Comparison of ENCODE assay signal across 6 fruit fly cellular contexts in genomic region chr2L:19575626-19576298, dm6.
A peak's percentile ranks its signal among the peaks of the same experiment; 100 is the strongest.
TF ChIP-seq lines count a peak whose summit lies in the region.

No protein-coding gene starts in this region.

- TF ChIP-seq CTCF in whole organism, embryonic (GFP tag; optimal IDR thresholded peaks at IDR 0.05; lab: Kevin White, UChicago) = peak; percentile 67

TF ChIP-seq in whole organism, 6 proteins besides CTCF, POLR2A, EP300 and RAD21:
- TF ChIP-seq EcR (GFP tag; optimal IDR thresholded peaks at IDR 0.05; lab: Kevin White, UChicago) (no peak), CG8478 (optimal IDR thresholded peaks at IDR 0.05; lab: Kevin White, UChicago) (no peak), Dll (optimal IDR thresholded peaks at IDR 0.05; lab: Kevin White, UChicago) (peak; percentile 72), psq (optimal IDR thresholded peaks at IDR 0.05; lab: Kevin White, UChicago) (no peak), usp (GFP tag; optimal IDR thresholded peaks at IDR 0.05; lab: Kevin White, UChicago) (no peak), pan (optimal IDR thresholded peaks at IDR 0.05; lab: Kevin White, UChicago) (no peak)

TF ChIP-seq in whole organism, adult, 20 proteins besides CTCF, POLR2A, EP300 and RAD21 (continues in another document):
- TF ChIP-seq CG7101 (tag; optimal IDR thresholded peaks at IDR 0.05; lab: Kevin White, UChicago) (peak; percentile 73), tj (GFP tag; optimal IDR thresholded peaks at IDR 0.05; lab: Kevin White, UChicago) (peak; percentile 79), CG5204 (GFP tag; optimal IDR thresholded peaks at IDR 0.05; lab: Kevin White, UChicago) (peak; percentile 69), pad (GFP tag; optimal IDR thresholded peaks at IDR 0.05; lab: Kevin White, UChicago) (no peak), bab1 (GFP tag; optimal IDR thresholded peaks at IDR 0.05; lab: Kevin White, UChicago) (peak; percentile 28), CG11617 (GFP tag; optimal IDR thresholded peaks at IDR 0.05; lab: Kevin White, UChicago) (peak; percentile 66), cnc (optimal IDR thresholded peaks at IDR 0.05; lab: Kevin White, UChicago) (no peak), Clk (GFP tag; optimal IDR thresholded peaks at IDR 0.05; lab: Kevin White, UChicago) (peak; percentile 40), CG12768 (GFP tag; optimal IDR thresholded peaks at IDR 0.05; lab: Kevin White, UChicago) (peak; percentile 75), ovo (GFP tag; optimal IDR thresholded peaks at IDR 0.05; lab: Kevin White, UChicago) (peak; percentile 83), Mnt (GFP tag; optimal IDR thresholded peaks at IDR 0.05; lab: Kevin White, UChicago) (peak; percentile 43), CG33017 (tag; optimal IDR thresholded peaks at IDR 0.05; lab: Kevin White, UChicago) (peak; percentile 61), kay (GFP tag; lab: Kevin White, UChicago; ENCODE audit: borderline replicate concordance) (no peak), CG1620 (GFP tag; optimal IDR thresholded peaks at IDR 0.05; lab: Kevin White, UChicago) (peak; percentile 22), Hr96 (GFP tag; optimal IDR thresholded peaks at IDR 0.05; lab: Kevin White, UChicago) (peak; percentile 72), toe (GFP tag; optimal IDR thresholded peaks at IDR 0.05; lab: Kevin White, UChicago) (peak; percentile 68), CG7045 (GFP tag; optimal IDR thresholded peaks at IDR 0.05; lab: Kevin White, UChicago) (peak; percentile 83)

TF ChIP-seq in whole organism, embryonic, 481 proteins besides CTCF, POLR2A, EP300 and RAD21 (continues in another document):
- peak; percentile 83 for TF ChIP-seq ci (GFP tag; IDR thresholded peaks at IDR 0.05; lab: Robert Waterston, UW)
- TF ChIP-seq vfl (GFP tag; optimal IDR thresholded peaks at IDR 0.05; lab: Kevin White, UChicago) = peak; percentile 94
- peak; percentile 97 for TF ChIP-seq Bteb2 (GFP tag; optimal IDR thresholded peaks at IDR 0.05; lab: Kevin White, UChicago)
- TF ChIP-seq sob (GFP tag; IDR thresholded peaks at IDR 0.05; lab: Robert Waterston, UW) = peak; percentile 94
- TF ChIP-seq usp (GFP tag; optimal IDR thresholded peaks at IDR 0.05; lab: Kevin White, UChicago) = no peak
- peak; percentile 85 for TF ChIP-seq CG3407 (GFP tag; optimal IDR thresholded peaks at IDR 0.05; lab: Kevin White, UChicago)
- peak; percentile 76 for TF ChIP-seq dimm (GFP tag; IDR thresholded peaks at IDR 0.05; lab: Robert Waterston, UW)
- peak; percentile 97 for TF ChIP-seq CG13775 (GFP tag; optimal IDR thresholded peaks at IDR 0.05; lab: Kevin White, UChicago)
- TF ChIP-seq CG32532 (GFP tag; IDR thresholded peaks at IDR 0.05; lab: Robert Waterston, UW) = peak; percentile 94
- peak; percentile 94 for TF ChIP-seq btn (GFP tag; optimal IDR thresholded peaks at IDR 0.05; lab: Kevin White, UChicago)
- TF ChIP-seq Stat92E (GFP tag; optimal IDR thresholded peaks at IDR 0.05; lab: Kevin White, UChicago) = no peak
- TF ChIP-seq trem (tag; optimal IDR thresholded peaks at IDR 0.05; lab: Kevin White, UChicago) = peak; percentile 91
- no peak for TF ChIP-seq HLH4C (GFP tag; IDR thresholded peaks at IDR 0.05; lab: Robert Waterston, UW; ENCODE audit: partially characterized antibody)
- peak; percentile 94 for TF ChIP-seq repo (GFP tag; optimal IDR thresholded peaks at IDR 0.05; lab: Kevin White, UChicago)
- peak; percentile 97 for TF ChIP-seq Hmr (GFP tag; optimal IDR thresholded peaks at IDR 0.05; lab: Kevin White, UChicago)
- peak; percentile 98 for TF ChIP-seq Oli (tag; optimal IDR thresholded peaks at IDR 0.05; lab: Kevin White, UChicago)
- TF ChIP-seq Blimp-1 (GFP tag; optimal IDR thresholded peaks at IDR 0.05; lab: Kevin White, UChicago) = peak; percentile 94
- peak; percentile 97 for TF ChIP-seq CG17829 (tag; optimal IDR thresholded peaks at IDR 0.05; lab: Kevin White, UChicago)

TF ChIP-seq in whole organism, prepupa, 60 proteins besides CTCF, POLR2A, EP300 and RAD21 (continues in another document):
- TF ChIP-seq Hr39 (GFP tag; optimal IDR thresholded peaks at IDR 0.05; lab: Kevin White, UChicago) (peak; percentile 97), fd85E (GFP tag; optimal IDR thresholded peaks at IDR 0.05; lab: Kevin White, UChicago) (peak; percentile 60), CG6163 (GFP tag; IDR thresholded peaks at IDR 0.05; lab: Robert Waterston, UW) (peak; percentile 94), Blimp-1 (GFP tag; optimal IDR thresholded peaks at IDR 0.05; lab: Kevin White, UChicago) (peak; percentile 93), Ets21C (GFP tag; optimal IDR thresholded peaks at IDR 0.05; lab: Kevin White, UChicago) (peak; percentile 95), dac (GFP tag; optimal IDR thresholded peaks at IDR 0.05; lab: Kevin White, UChicago) (peak; percentile 97), eg (GFP tag; IDR thresholded peaks at IDR 0.05; lab: Robert Waterston, UW) (peak; percentile 94), CG4318 (GFP tag; optimal IDR thresholded peaks at IDR 0.05; lab: Kevin White, UChicago) (peak; percentile 99), dsx (GFP tag; optimal IDR thresholded peaks at IDR 0.05; lab: Kevin White, UChicago; ENCODE audit: poor library complexity, severe bottlenecking) (peak; percentile 89), esn (GFP tag; optimal IDR thresholded peaks at IDR 0.05; lab: Kevin White, UChicago) (peak; percentile 97), acj6 (GFP tag; optimal IDR thresholded peaks at IDR 0.05; lab: Kevin White, UChicago) (peak; percentile 98), CG16779 (tag; optimal IDR thresholded peaks at IDR 0.05; lab: Kevin White, UChicago) (peak; percentile 94), OdsH (GFP tag; optimal IDR thresholded peaks at IDR 0.05; lab: Kevin White, UChicago) (peak; percentile 97), Sox102F (GFP tag; optimal IDR thresholded peaks at IDR 0.05; lab: Kevin White, UChicago) (peak; percentile 96), CG1621 (tag; optimal IDR thresholded peaks at IDR 0.05; lab: Kevin White, UChicago) (peak; percentile 98), ss (GFP tag; optimal IDR thresholded peaks at IDR 0.05; lab: Kevin White, UChicago) (peak; percentile 87 to 93), Hr38 (GFP tag; optimal IDR thresholded peaks at IDR 0.05; lab: Kevin White, UChicago) (no peak), net (GFP tag; optimal IDR thresholded peaks at IDR 0.05; lab: Kevin White, UChicago) (peak; percentile 97)

TF ChIP-seq in whole organism, pupa, 21 proteins besides CTCF, POLR2A, EP300 and RAD21 (continues in another document):
- peak; percentile 43 for TF ChIP-seq EcR (GFP tag; optimal IDR thresholded peaks at IDR 0.05; lab: Kevin White, UChicago)
- TF ChIP-seq CG13204 (GFP tag; optimal IDR thresholded peaks at IDR 0.05; lab: Kevin White, UChicago) = peak; percentile 91
- TF ChIP-seq Ets98B (GFP tag; IDR thresholded peaks at IDR 0.05; lab: Robert Waterston, UW) = peak; percentile 88
- peak; percentile 86 for TF ChIP-seq gl (tag; optimal IDR thresholded peaks at IDR 0.05; lab: Kevin White, UChicago)
- TF ChIP-seq D1 (tag; optimal IDR thresholded peaks at IDR 0.05; lab: Kevin White, UChicago) = peak; percentile 94
- TF ChIP-seq Pif1B (GFP tag; optimal IDR thresholded peaks at IDR 0.05; lab: Kevin White, UChicago) = peak; percentile 93
- TF ChIP-seq CG8301 (tag; optimal IDR thresholded peaks at IDR 0.05; lab: Kevin White, UChicago) = peak; percentile 98
- TF ChIP-seq fd96Ca (GFP tag; IDR thresholded peaks at IDR 0.05; lab: Robert Waterston, UW) = peak; percentile 95
- peak; percentile 83 for TF ChIP-seq rn (GFP tag; IDR thresholded peaks at IDR 0.05; lab: Robert Waterston, UW)
- peak; percentile 95 for TF ChIP-seq CG17806 (tag; optimal IDR thresholded peaks at IDR 0.05; lab: Kevin White, UChicago)
- TF ChIP-seq Snoo (tag; optimal IDR thresholded peaks at IDR 0.05; lab: Kevin White, UChicago) = peak; percentile 93
- TF ChIP-seq Pif1A (GFP tag; optimal IDR thresholded peaks at IDR 0.05; lab: Kevin White, UChicago) = peak; percentile 96
- peak; percentile 99 for TF ChIP-seq CG14655 (GFP tag; optimal IDR thresholded peaks at IDR 0.05; lab: Kevin White, UChicago)
- peak; percentile 85 for TF ChIP-seq CG10348 (GFP tag; IDR thresholded peaks at IDR 0.05; lab: Robert Waterston, UW)
- TF ChIP-seq CG8159 (tag; optimal IDR thresholded peaks at IDR 0.05; lab: Kevin White, UChicago) = peak; percentile 97
- TF ChIP-seq CG15710 (tag; optimal IDR thresholded peaks at IDR 0.05; lab: Kevin White, UChicago) = peak; percentile 95
- peak; percentile 98 for TF ChIP-seq CG9948 (tag; optimal IDR thresholded peaks at IDR 0.05; lab: Kevin White, UChicago)
- TF ChIP-seq CG12605 (GFP tag; IDR thresholded peaks at IDR 0.05; lab: Robert Waterston, UW) = peak; percentile 82
- TF ChIP-seq CG32121 (GFP tag; IDR thresholded peaks at IDR 0.05; lab: Robert Waterston, UW) = peak; percentile 91
- TF ChIP-seq CG4496 (GFP tag; IDR thresholded peaks at IDR 0.05; lab: Robert Waterston, UW) = peak; percentile 92

TF ChIP-seq in whole organism, wandering third instar larva, 38 proteins besides CTCF, POLR2A, EP300 and RAD21 (continues in another document):
- peak; percentile 23 to 95 for TF ChIP-seq foxo (GFP tag; optimal IDR thresholded peaks at IDR 0.05; lab: Kevin White, UChicago)
- no peak for TF ChIP-seq Abd-B (GFP tag; optimal IDR thresholded peaks at IDR 0.05; lab: Kevin White, UChicago)
- peak; percentile 95 for TF ChIP-seq fru (GFP tag; optimal IDR thresholded peaks at IDR 0.05; lab: Kevin White, UChicago)
- TF ChIP-seq rgr (GFP tag; optimal IDR thresholded peaks at IDR 0.05; lab: Kevin White, UChicago) = peak; percentile 92
- peak; percentile 68 to 95 for TF ChIP-seq dl (GFP tag; optimal IDR thresholded peaks at IDR 0.05; lab: Kevin White, UChicago; ENCODE audit: insufficient read depth in 1 of 2, partially characterized antibody in 2 of 2)
- no peak for TF ChIP-seq CrebA (GFP tag; optimal IDR thresholded peaks at IDR 0.05; lab: Kevin White, UChicago; ENCODE audit: borderline replicate concordance)
- TF ChIP-seq sv (GFP tag; optimal IDR thresholded peaks at IDR 0.05; lab: Kevin White, UChicago) = peak; percentile 96
- TF ChIP-seq jim (GFP tag; optimal IDR thresholded peaks at IDR 0.05; lab: Kevin White, UChicago) = no peak
- peak; percentile 86 for TF ChIP-seq CG9705 (GFP tag; optimal IDR thresholded peaks at IDR 0.05; lab: Kevin White, UChicago)
- peak; percentile 67 for TF ChIP-seq Jra (GFP tag; optimal IDR thresholded peaks at IDR 0.05; lab: Kevin White, UChicago)
- no peak for TF ChIP-seq Rel (GFP tag; optimal IDR thresholded peaks at IDR 0.05; lab: Kevin White, UChicago)
- TF ChIP-seq Rel (tag; optimal IDR thresholded peaks at IDR 0.05; lab: Kevin White, UChicago) = peak; percentile 37
- peak; percentile 26 for TF ChIP-seq Mio (GFP tag; optimal IDR thresholded peaks at IDR 0.05; lab: Kevin White, UChicago)
- TF ChIP-seq psq (GFP tag; optimal IDR thresholded peaks at IDR 0.05; lab: Kevin White, UChicago) = peak; percentile 87
- TF ChIP-seq lola (GFP tag; optimal IDR thresholded peaks at IDR 0.05; lab: Kevin White, UChicago) = no peak
- no peak for TF ChIP-seq brk (GFP tag; optimal IDR thresholded peaks at IDR 0.05; lab: Kevin White, UChicago)
- no peak for TF ChIP-seq usp (GFP tag; optimal IDR thresholded peaks at IDR 0.05; lab: Kevin White, UChicago)
- TF ChIP-seq OdsH (GFP tag; optimal IDR thresholded peaks at IDR 0.05; lab: Kevin White, UChicago) = peak; percentile 92
- TF ChIP-seq pan (optimal IDR thresholded peaks at IDR 0.05; lab: Kevin White, UChicago) = no peak
- TF ChIP-seq Hr83 (GFP tag; optimal IDR thresholded peaks at IDR 0.05; lab: Kevin White, UChicago; ENCODE audit: poor library complexity, severe bottlenecking) = peak; percentile 24
- peak; percentile 95 for TF ChIP-seq HLH106 (tag; optimal IDR thresholded peaks at IDR 0.05; lab: Kevin White, UChicago)
